Fruit fly (Drosophila melanogaster) whole organism, embryonic: ENCODE data around the gene Cpsf5.

ENCODE experiments used
- Atf6 ChIP-seq: fragments of 200-800 bp; sonication (Bioruptor generic); IDR thresholded peaks from 2 replicates; pipeline ENCODE4 v1.3.6; 2022; ENCODE audit warnings: missing biosample characterization, missing genetic modification characterization
- CG10147 ChIP-seq: fragments of 200-800 bp; sonication (Bioruptor generic); optimal IDR thresholded peaks from 2 replicates; lab custom pipeline; 2019; ENCODE audit warnings: missing biosample characterization, mild to moderate bottlenecking, missing genetic modification characterization, moderate library complexity
- CG10462 ChIP-seq: fragments of 200-800 bp; sonication (Bioruptor generic); optimal IDR thresholded peaks from 2 replicates; lab custom pipeline; 2016; ENCODE audit warnings: missing biosample characterization, missing genetic modification characterization
- CG12219 ChIP-seq: fragments of 200-800 bp; sonication (Bioruptor generic); optimal IDR thresholded peaks from 3 replicates; lab custom pipeline; 2018; ENCODE audit warnings: missing biosample characterization, mild to moderate bottlenecking, missing genetic modification characterization
- CG1233 ChIP-seq: fragments of 200-800 bp; sonication (Bioruptor generic); optimal IDR thresholded peaks from 4 replicates; lab custom pipeline; 2018; ENCODE audit warnings: missing biosample characterization, mild to moderate bottlenecking, missing genetic modification characterization
- CG12769 ChIP-seq: fragments of 200-800 bp; sonication (Bioruptor generic); optimal IDR thresholded peaks from 2 replicates; lab custom pipeline; 2019; ENCODE audit warnings: missing biosample characterization, mild to moderate bottlenecking, missing genetic modification characterization, moderate library complexity
- CG14965 ChIP-seq: fragments of 200-800 bp; sonication (Bioruptor generic); optimal IDR thresholded peaks from 2 replicates; lab custom pipeline; 2016; ENCODE audit warnings: missing biosample characterization, missing genetic modification characterization, borderline replicate concordance
- CG15269 ChIP-seq: fragments of 200-800 bp; sonication (Bioruptor generic); optimal IDR thresholded peaks from 2 replicates; lab custom pipeline; 2018; ENCODE audit warnings: missing biosample characterization, mild to moderate bottlenecking, missing genetic modification characterization, moderate library complexity
- CG1602 ChIP-seq: fragments of 200-800 bp; sonication (Bioruptor generic); optimal IDR thresholded peaks from 3 replicates; lab custom pipeline; 2016; ENCODE audit warnings: missing biosample characterization, missing genetic modification characterization
- CG1647 ChIP-seq: fragments of 200-800 bp; sonication (Bioruptor generic); optimal IDR thresholded peaks from 3 replicates; lab custom pipeline; 2016; ENCODE audit warnings: missing biosample characterization, missing genetic modification characterization
- CG17912 ChIP-seq: fragments of 200-800 bp; sonication (Bioruptor generic); optimal IDR thresholded peaks from 2 replicates; lab custom pipeline; 2018; ENCODE audit warnings: missing biosample characterization, mild to moderate bottlenecking, missing genetic modification characterization
- CG18599 ChIP-seq: fragments of 200-800 bp; sonication (Bioruptor generic); optimal IDR thresholded peaks from 3 replicates; lab custom pipeline; 2017; ENCODE audit warnings: missing biosample characterization, missing genetic modification characterization, mild to moderate bottlenecking, moderate library complexity, missing genetic modification reagents
- CG2712 ChIP-seq: fragments of 200-800 bp; optimal IDR thresholded peaks from 3 replicates; lab custom pipeline; 2019; ENCODE audit warnings: missing biosample characterization, mild to moderate bottlenecking, missing genetic modification characterization, moderate library complexity
- CG2875 ChIP-seq: fragments of 200-800 bp; sonication (Bioruptor generic); optimal IDR thresholded peaks from 2 replicates; lab custom pipeline; 2017; ENCODE audit warnings: missing biosample characterization, mild to moderate bottlenecking, missing genetic modification characterization, missing genetic modification reagents
- CG31441 ChIP-seq: fragments of 200-800 bp; sonication (Bioruptor generic); IDR thresholded peaks from 2 replicates; pipeline ENCODE4 v1.3.6; 2022; ENCODE audit warnings: missing biosample characterization, missing genetic modification characterization
- CG7556 ChIP-seq: fragments of 200-800 bp; sonication (Bioruptor generic); optimal IDR thresholded peaks from 2 replicates; lab custom pipeline; 2017; ENCODE audit warnings: missing biosample characterization, mild to moderate bottlenecking, missing genetic modification characterization
- D ChIP-seq, 2 experiments: fragments of 200-800 bp in 1 of 2; fragments of >200 bp in 1 of 2; sonication (Bioruptor generic) in 1 of 2; optimal IDR thresholded peaks; 2 replicates in 1 of 2; 3 replicates in 1 of 2; lab custom pipeline; 2017; ENCODE audit warnings: mild to moderate bottlenecking in 1 of 2, missing biosample characterization in 1 of 2, missing genetic modification characterization in 1 of 2, missing genetic modification reagents in 1 of 2
- Dbx ChIP-seq: fragments of 200-800 bp; sonication (Bioruptor generic); IDR thresholded peaks from 3 replicates; pipeline ENCODE4 v1.3.6; 2022; ENCODE audit warnings: missing biosample characterization, missing genetic modification characterization
- Dip3 ChIP-seq: fragments of 200-800 bp; sonication (Bioruptor generic); optimal IDR thresholded peaks from 3 replicates; lab custom pipeline; 2016; ENCODE audit warnings: missing biosample characterization, missing genetic modification characterization
- HLH4C ChIP-seq: fragments of 200-800 bp; sonication (Bioruptor generic); IDR thresholded peaks from 3 replicates; pipeline ENCODE4 v1.3.6; 2022; ENCODE audit warnings: missing biosample characterization, missing genetic modification characterization; ENCODE audit not compliant: partially characterized antibody
- Hmx ChIP-seq: fragments of 200-800 bp; sonication (Bioruptor generic); optimal IDR thresholded peaks from 2 replicates; lab custom pipeline; 2016; ENCODE audit warnings: missing biosample characterization, missing genetic modification characterization
- MESR4 ChIP-seq: fragments of 200-800 bp; sonication (Bioruptor generic); optimal IDR thresholded peaks from 2 replicates; lab custom pipeline; 2018; ENCODE audit warnings: missing biosample characterization, mild to moderate bottlenecking, missing genetic modification characterization, moderate library complexity
- MTF-1 ChIP-seq: fragments of 200-800 bp; sonication (Bioruptor generic); optimal IDR thresholded peaks from 2 replicates; lab custom pipeline; 2018; ENCODE audit warnings: missing biosample characterization, mild to moderate bottlenecking, missing genetic modification characterization, borderline replicate concordance
- Optix ChIP-seq: fragments of 200-800 bp; sonication (Bioruptor generic); IDR thresholded peaks from 3 replicates; pipeline ENCODE4 v1.3.6; 2022; ENCODE audit warnings: missing biosample characterization, missing genetic modification characterization
- Scr ChIP-seq: fragments of 200-800 bp; sonication (Bioruptor generic); IDR thresholded peaks from 2 replicates; pipeline ENCODE4 v1.3.6; 2022; ENCODE audit warnings: missing biosample characterization, missing genetic modification characterization; ENCODE audit not compliant: partially characterized antibody
- Stat92E ChIP-seq, 3 experiments: fragments of >200 bp in 2 of 3; fragments of 200-800 bp in 1 of 3; sonication (Bioruptor generic) in 1 of 3; optimal IDR thresholded peaks; 2 replicates each; lab custom pipeline; 2017 to 2019; ENCODE audit warnings: missing biosample characterization in 3 of 3, missing genetic modification characterization in 3 of 3, mild to moderate bottlenecking in 1 of 3, moderate library complexity in 1 of 3
- YL-1 ChIP-seq: fragments of 200-800 bp; sonication (Bioruptor generic); optimal IDR thresholded peaks from 3 replicates; lab custom pipeline; 2017; ENCODE audit warnings: missing biosample characterization, mild to moderate bottlenecking, missing genetic modification characterization
- az2 ChIP-seq: fragments of 200-800 bp; sonication (Bioruptor generic); optimal IDR thresholded peaks from 3 replicates; lab custom pipeline; 2016; ENCODE audit warnings: missing biosample characterization, missing genetic modification characterization
- bowl ChIP-seq: fragments of 200-800 bp; sonication (Bioruptor generic); IDR thresholded peaks from 2 replicates; pipeline ENCODE4 v1.3.6; 2022; ENCODE audit warnings: missing biosample characterization, missing genetic modification characterization
- br ChIP-seq: fragments of >200 bp; optimal IDR thresholded peaks from 2 replicates; lab custom pipeline; 2017
- btn ChIP-seq: fragments of 200-800 bp; sonication (Bioruptor generic); optimal IDR thresholded peaks from 2 replicates; lab custom pipeline; 2016; ENCODE audit warnings: missing biosample characterization, missing genetic modification characterization
- cas ChIP-seq: fragments of 200-800 bp; sonication (Bioruptor generic); IDR thresholded peaks from 2 replicates; pipeline ENCODE4 v1.3.6; 2022; ENCODE audit warnings: missing biosample characterization, missing genetic modification characterization
- cato ChIP-seq: fragments of 200-800 bp; sonication (Bioruptor generic); optimal IDR thresholded peaks from 2 replicates; lab custom pipeline; 2016; ENCODE audit warnings: missing biosample characterization, missing genetic modification characterization, borderline replicate concordance
- caup ChIP-seq: fragments of 200-800 bp; sonication (Bioruptor generic); optimal IDR thresholded peaks from 3 replicates; lab custom pipeline; 2017; ENCODE audit warnings: missing biosample characterization, mild to moderate bottlenecking, missing genetic modification characterization, moderate library complexity; ENCODE audit not compliant: severe bottlenecking
- crol ChIP-seq: fragments of 200-800 bp; sonication (Bioruptor generic); IDR thresholded peaks from 2 replicates; pipeline ENCODE4 v1.3.6; 2022; ENCODE audit warnings: missing biosample characterization, missing genetic modification characterization
- gcm2 ChIP-seq: fragments of 200-800 bp; sonication (Bioruptor generic); optimal IDR thresholded peaks from 2 replicates; lab custom pipeline; 2016; ENCODE audit warnings: missing biosample characterization, missing genetic modification characterization
- gsb-n ChIP-seq: fragments of 200-800 bp; sonication (Bioruptor generic); optimal IDR thresholded peaks from 3 replicates; lab custom pipeline; 2018; ENCODE audit warnings: missing biosample characterization, mild to moderate bottlenecking, missing genetic modification characterization
- kah ChIP-seq: fragments of 200-800 bp; sonication (Bioruptor generic); optimal IDR thresholded peaks from 2 replicates; lab custom pipeline; 2018; ENCODE audit warnings: missing biosample characterization, mild to moderate bottlenecking, missing genetic modification characterization
- kay ChIP-seq: fragments of 200-800 bp; sonication (Bioruptor generic); optimal IDR thresholded peaks from 2 replicates; lab custom pipeline; 2016; ENCODE audit warnings: missing biosample characterization, missing genetic modification characterization
- pfk ChIP-seq: fragments of 200-800 bp; sonication (Bioruptor generic); optimal IDR thresholded peaks from 2 replicates; lab custom pipeline; 2018; ENCODE audit warnings: missing biosample characterization, mild to moderate bottlenecking, missing genetic modification characterization, moderate library complexity
- ranshi ChIP-seq: fragments of 200-800 bp; sonication (Bioruptor generic); IDR thresholded peaks from 2 replicates; pipeline ENCODE4 v1.3.6; 2022; ENCODE audit warnings: missing biosample characterization, missing genetic modification characterization
- schlank ChIP-seq: fragments of 200-800 bp; sonication (Bioruptor generic); optimal IDR thresholded peaks from 2 replicates; lab custom pipeline; 2018; ENCODE audit warnings: missing biosample characterization, mild to moderate bottlenecking, missing genetic modification characterization
- scrt ChIP-seq: fragments of 200-800 bp; sonication (Bioruptor generic); optimal IDR thresholded peaks from 2 replicates; lab custom pipeline; 2018; ENCODE audit warnings: missing biosample characterization, mild to moderate bottlenecking, missing genetic modification characterization, moderate library complexity
- slp2 ChIP-seq: fragments of 200-800 bp; sonication (Bioruptor generic); optimal IDR thresholded peaks from 2 replicates; lab custom pipeline; 2016; ENCODE audit warnings: missing biosample characterization, missing genetic modification characterization
- stc ChIP-seq: fragments of 200-800 bp; sonication (Bioruptor generic); IDR thresholded peaks from 2 replicates; pipeline ENCODE4 v1.3.6; 2022; ENCODE audit warnings: missing biosample characterization, missing genetic modification characterization
- sug ChIP-seq: fragments of 200-800 bp; optimal IDR thresholded peaks from 2 replicates; lab custom pipeline; 2019; ENCODE audit warnings: missing biosample characterization, mild to moderate bottlenecking, missing genetic modification characterization, moderate library complexity
- ttk ChIP-seq: fragments of 200-800 bp; sonication (Bioruptor generic); IDR thresholded peaks from 2 replicates; pipeline ENCODE4 v2.1.2; 2022; ENCODE audit warnings: missing biosample characterization, missing genetic modification characterization
- unpg ChIP-seq: fragments of 200-800 bp; sonication (Bioruptor generic); optimal IDR thresholded peaks from 3 replicates; lab custom pipeline; 2018; ENCODE audit warnings: missing biosample characterization, mild to moderate bottlenecking, missing genetic modification characterization, moderate library complexity

Gene Cpsf5

DNA sequence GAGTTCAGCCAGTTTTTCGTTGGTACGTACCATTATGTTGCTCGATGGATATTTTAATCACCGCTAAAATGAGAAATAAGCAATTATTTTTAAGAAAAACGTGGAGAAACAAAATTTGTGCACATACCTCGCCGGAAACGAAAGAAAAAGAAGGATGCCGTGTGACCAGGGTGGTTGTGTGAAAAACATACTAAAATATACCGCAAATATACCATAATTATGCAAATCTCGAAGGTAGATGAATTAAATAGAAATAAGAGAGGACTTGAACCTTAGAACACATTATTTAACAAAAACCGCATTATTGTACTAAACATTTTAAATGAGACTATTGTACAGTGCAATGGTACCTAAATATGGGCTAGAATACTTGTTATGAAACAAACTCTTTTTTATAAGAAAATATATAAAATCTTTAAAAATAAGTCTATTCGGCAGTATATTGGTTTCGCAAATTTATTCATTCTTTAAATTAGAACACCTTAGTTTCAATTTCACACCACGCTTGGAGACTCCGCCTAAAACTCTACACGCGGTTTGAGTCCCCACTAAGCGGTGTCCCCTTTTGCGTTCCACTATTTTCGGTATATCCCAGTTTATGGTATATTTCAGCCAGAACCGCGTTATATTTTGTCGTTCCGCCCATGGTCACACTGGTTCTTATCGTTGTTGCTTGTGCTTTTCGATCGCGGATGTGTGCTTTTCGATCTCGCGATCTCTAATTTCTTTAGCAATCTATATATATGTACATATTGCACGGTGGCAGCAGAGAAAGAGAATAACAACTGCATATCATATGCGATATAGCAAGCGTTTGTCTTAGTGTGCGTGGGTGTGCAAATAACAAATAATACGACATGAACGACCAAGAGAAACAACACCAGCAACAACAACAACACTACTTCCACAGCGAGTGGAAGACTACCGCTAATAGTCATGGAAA lies 19.1 kb downstream of the Cpsf5 start, which contains the start of the genes RpS17 and MTF-1 (continued):
- no peak for TF ChIP-seq bowl (GFP tag; lab: Robert Waterston, UW)
- TF ChIP-seq HLH4C, result no peak
- TF ChIP-seq YL-1, result peak; percentile 83
- peak; percentile 22 for TF ChIP-seq CG7556
- peak; percentile 44 for TF ChIP-seq CG18599 (GFP tag; lab: Kevin White, UChicago)
- TF ChIP-seq CG2875 (GFP tag; lab: Kevin White, UChicago), result no peak
- peak; percentile 10; the same call in 1 of the 2 replicates for TF ChIP-seq stc
- TF ChIP-seq ranshi (GFP tag; lab: Robert Waterston, UW), result peak; percentile 33; the same call in 1 of the 2 replicates
- peak; percentile 23 for TF ChIP-seq pfk (GFP tag; lab: Kevin White, UChicago)
- TF ChIP-seq btn (GFP tag; lab: Kevin White, UChicago), result no peak
- TF ChIP-seq kay (GFP tag; lab: Kevin White, UChicago), result no peak
- no peak for TF ChIP-seq CG14965 (GFP tag; lab: Kevin White, UChicago)
- TF ChIP-seq slp2 (GFP tag; lab: Kevin White, UChicago), result peak; percentile 26
- TF ChIP-seq MESR4 (GFP tag; lab: Kevin White, UChicago), result peak; percentile 96
- 0 out of 3 replicates have a peak, but pooled peaks have one; percentile 35 for TF ChIP-seq Optix (GFP tag; lab: Robert Waterston, UW)
- peak; percentile 93 for TF ChIP-seq MTF-1 (GFP tag; lab: Kevin White, UChicago)
- peak; percentile 46 for TF ChIP-seq schlank (tag; lab: Kevin White, UChicago)
- TF ChIP-seq CG15269 (tag; lab: Kevin White, UChicago), result peak; percentile 57
- peak; percentile 38 for TF ChIP-seq gsb-n
- TF ChIP-seq CG12219, result peak; percentile 45
- TF ChIP-seq Dbx (GFP tag; lab: Robert Waterston, UW), result peak; percentile 34; the same call in 2 of the 3 replicates
- peak; percentile 74 for TF ChIP-seq caup (GFP tag; lab: Kevin White, UChicago)
- no peak for TF ChIP-seq gcm2
- TF ChIP-seq Stat92E (GFP tag; optimal IDR thresholded peaks at IDR 0.05; lab: Kevin White, UChicago), result peak in 1 of 3 experiments; percentile 30
- TF ChIP-seq cato (GFP tag; lab: Kevin White, UChicago), result no peak
- TF ChIP-seq CG1602 (GFP tag; lab: Kevin White, UChicago), result no peak
- TF ChIP-seq crol (GFP tag; lab: Robert Waterston, UW), result 0 out of 2 replicates have a peak, but pooled peaks have one; percentile 15
- TF ChIP-seq az2, result peak; percentile 16
- no peak for TF ChIP-seq D (optimal IDR thresholded peaks at IDR 0.05; lab: Kevin White, UChicago)
- TF ChIP-seq D (GFP tag; optimal IDR thresholded peaks at IDR 0.05; lab: Kevin White, UChicago), result no peak
- TF ChIP-seq CG31441 (GFP tag; lab: Robert Waterston, UW), result peak; percentile 41; the same call in 1 of the 2 replicates
- peak; percentile 78 for TF ChIP-seq CG17912 (GFP tag; lab: Kevin White, UChicago)
- TF ChIP-seq Scr (GFP tag; lab: Robert Waterston, UW), result no peak; the same call in 1 of the 2 replicates
- peak; percentile 47 for TF ChIP-seq CG2712
- peak; percentile 30 for TF ChIP-seq ttk (GFP tag; lab: Robert Waterston, UW)
- no peak for TF ChIP-seq Hmx (GFP tag; lab: Kevin White, UChicago)

dm6 chr3L:9430608-9430952 lies 19.7 kb downstream of the Cpsf5 start:
- TF ChIP-seq CG1233 (GFP tag; lab: Kevin White, UChicago) (no peak), cas (GFP tag; lab: Robert Waterston, UW) (0 out of 2 replicates have a peak, but pooled peaks have one; percentile 23), MTF-1 (GFP tag; lab: Kevin White, UChicago) (no peak), br (lab: Kevin White, UChicago) (no peak), scrt (GFP tag; lab: Kevin White, UChicago) (no peak), Atf6 (GFP tag; lab: Robert Waterston, UW) (0 out of 2 replicates have a peak, but pooled peaks have one; percentile 16), kah (GFP tag; lab: Kevin White, UChicago) (peak; percentile 70), CG10147 (GFP tag; lab: Kevin White, UChicago) (no peak), unpg (no peak), CG10462 (GFP tag; lab: Kevin White, UChicago) (no peak), CG1647 (GFP tag; lab: Kevin White, UChicago) (no peak), CG12769 (tag; lab: Kevin White, UChicago) (no peak), sug (no peak), Dip3 (GFP tag; lab: Kevin White, UChicago) (no peak)
